Fruit fly (Drosophila melanogaster) whole organism, embryonic: ENCODE results near the gene Galphai.

Experiments
- ATbp ChIP-seq: fragments of 200-800 bp; sonication (Bioruptor generic); optimal IDR thresholded peaks from 2 replicates; lab custom pipeline; 2017; ENCODE audit warnings: missing biosample characterization, mild to moderate bottlenecking, missing genetic modification characterization, missing genetic modification reagents
- Aef1 ChIP-seq: fragments of 200-800 bp; sonication (Bioruptor generic); IDR thresholded peaks from 3 replicates; pipeline ENCODE4 v1.3.6; 2022; ENCODE audit warnings: missing biosample characterization, missing genetic modification characterization
- Asciz ChIP-seq: fragments of 200-800 bp; sonication (Bioruptor generic); optimal IDR thresholded peaks from 2 replicates; lab custom pipeline; 2017; ENCODE audit warnings: missing biosample characterization, mild to moderate bottlenecking, missing genetic modification characterization, missing genetic modification reagents
- Atf3 ChIP-seq: fragments of 200-800 bp; sonication (Bioruptor generic); optimal IDR thresholded peaks from 3 replicates; lab custom pipeline; 2016; ENCODE audit warnings: missing biosample characterization, missing genetic modification characterization
- Blimp-1 ChIP-seq: fragments of 200-800 bp; sonication (Bioruptor generic); optimal IDR thresholded peaks from 3 replicates; lab custom pipeline; 2018; ENCODE audit warnings: missing biosample characterization, missing genetic modification characterization, mild to moderate bottlenecking, moderate library complexity, missing genetic modification reagents
- CG10565 ChIP-seq: fragments of 200-800 bp; sonication (Bioruptor generic); optimal IDR thresholded peaks from 3 replicates; lab custom pipeline; 2016; ENCODE audit warnings: missing biosample characterization, mild to moderate bottlenecking, missing genetic modification characterization
- CG11247 ChIP-seq: fragments of 200-800 bp; sonication (Bioruptor generic); IDR thresholded peaks from 2 replicates; pipeline ENCODE4 v1.3.6; 2022; ENCODE audit warnings: missing biosample characterization, missing genetic modification characterization
- CG11723 ChIP-seq: fragments of 200-800 bp; sonication (Bioruptor generic); optimal IDR thresholded peaks from 2 replicates; lab custom pipeline; 2017; ENCODE audit warnings: missing biosample characterization, mild to moderate bottlenecking, missing genetic modification characterization
- CG12104 ChIP-seq: fragments of 200-800 bp; sonication (Bioruptor generic); optimal IDR thresholded peaks from 3 replicates; lab custom pipeline; 2016; ENCODE audit warnings: missing biosample characterization, missing genetic modification characterization
- CG14710 ChIP-seq: fragments of 200-800 bp; sonication (Bioruptor generic); optimal IDR thresholded peaks from 3 replicates; lab custom pipeline; 2019; ENCODE audit warnings: missing biosample characterization, mild to moderate bottlenecking, missing genetic modification characterization, moderate library complexity
- CG17568 ChIP-seq: fragments of 200-800 bp; sonication (Bioruptor generic); optimal IDR thresholded peaks from 2 replicates; lab custom pipeline; 2018; ENCODE audit warnings: missing biosample characterization, mild to moderate bottlenecking, missing genetic modification characterization, moderate library complexity
- CG2199 ChIP-seq: fragments of 200-800 bp; sonication (Bioruptor generic); IDR thresholded peaks from 3 replicates; pipeline ENCODE4 v1.3.6; 2022; ENCODE audit warnings: missing biosample characterization, missing genetic modification characterization
- CG31224 ChIP-seq: fragments of 200-800 bp; sonication (Bioruptor generic); IDR thresholded peaks from 2 replicates; pipeline ENCODE4 v1.3.6; 2022; ENCODE audit warnings: missing biosample characterization, missing genetic modification characterization
- CG32772 ChIP-seq: fragments of 200-800 bp; sonication (Bioruptor generic); IDR thresholded peaks from 2 replicates; pipeline ENCODE4 v1.3.6; 2022; ENCODE audit warnings: missing biosample characterization, missing genetic modification characterization
- CG4282 ChIP-seq: fragments of 200-800 bp; sonication (Bioruptor generic); optimal IDR thresholded peaks from 2 replicates; lab custom pipeline; 2016; ENCODE audit warnings: missing biosample characterization, missing genetic modification characterization
- CG5953 ChIP-seq: fragments of 200-800 bp; sonication (Bioruptor generic); IDR thresholded peaks from 2 replicates; pipeline ENCODE4 v1.3.6; 2022; ENCODE audit warnings: missing biosample characterization, missing genetic modification characterization
- CG6765 ChIP-seq: fragments of 200-800 bp; sonication (Bioruptor generic); optimal IDR thresholded peaks from 3 replicates; lab custom pipeline; 2017; ENCODE audit warnings: missing biosample characterization, mild to moderate bottlenecking, missing genetic modification characterization
- CG7786 ChIP-seq: fragments of 200-800 bp; sonication (Bioruptor generic); optimal IDR thresholded peaks from 2 replicates; lab custom pipeline; 2016; ENCODE audit warnings: missing biosample characterization, missing genetic modification characterization
- CG7839 ChIP-seq: fragments of 200-800 bp; sonication (Bioruptor generic); optimal IDR thresholded peaks from 3 replicates; lab custom pipeline; 2018; ENCODE audit warnings: missing biosample characterization, mild to moderate bottlenecking, missing genetic modification characterization, moderate library complexity
- CG7987 ChIP-seq: fragments of 200-800 bp; sonication (Bioruptor generic); optimal IDR thresholded peaks from 2 replicates; lab custom pipeline; 2018; ENCODE audit warnings: missing biosample characterization, mild to moderate bottlenecking, missing genetic modification characterization, moderate library complexity
- CG8924 ChIP-seq: fragments of 200-800 bp; optimal IDR thresholded peaks from 3 replicates; lab custom pipeline; 2019; ENCODE audit warnings: missing biosample characterization, mild to moderate bottlenecking, missing genetic modification characterization, moderate library complexity
- CG9876 ChIP-seq: fragments of 200-800 bp; sonication (Bioruptor generic); optimal IDR thresholded peaks from 2 replicates; lab custom pipeline; 2016; ENCODE audit warnings: missing biosample characterization, missing genetic modification characterization
- Dll ChIP-seq: fragments of 200-800 bp; sonication (Bioruptor generic); IDR thresholded peaks from 4 replicates; pipeline ENCODE4 v1.3.6; 2022; ENCODE audit warnings: missing biosample characterization, missing genetic modification characterization; ENCODE audit not compliant: partially characterized antibody
- E2f1 ChIP-seq: fragments of 200-800 bp; sonication (Bioruptor generic); IDR thresholded peaks from 2 replicates; pipeline ENCODE4 v1.3.6; 2022; ENCODE audit warnings: missing biosample characterization, missing genetic modification characterization
- Ets97D ChIP-seq: fragments of 200-800 bp; sonication (Bioruptor generic); optimal IDR thresholded peaks from 3 replicates; lab custom pipeline; 2016; ENCODE audit warnings: missing biosample characterization, missing genetic modification characterization
- Jarid2 ChIP-seq: fragments of 200-800 bp; sonication (Bioruptor generic); optimal IDR thresholded peaks from 3 replicates; lab custom pipeline; 2017; ENCODE audit warnings: mild to moderate bottlenecking, missing biosample characterization, missing genetic modification reagents, missing genetic modification characterization
- Max ChIP-seq: fragments of 200-800 bp; sonication (Bioruptor generic); optimal IDR thresholded peaks from 2 replicates; lab custom pipeline; 2016; ENCODE audit warnings: missing biosample characterization, mild to moderate bottlenecking, missing genetic modification characterization
- Nf-YA ChIP-seq: fragments of 200-800 bp; sonication (Bioruptor generic); IDR thresholded peaks from 2 replicates; pipeline ENCODE4 v1.3.6; 2022; ENCODE audit warnings: missing biosample characterization, missing genetic modification characterization
- Oaz ChIP-seq: fragments of 200-800 bp; sonication (Bioruptor generic); IDR thresholded peaks from 2 replicates; pipeline ENCODE4 v1.3.6; 2022; ENCODE audit warnings: missing biosample characterization, missing genetic modification characterization
- Opbp ChIP-seq: fragments of 200-800 bp; sonication (Bioruptor generic); IDR thresholded peaks from 3 replicates; pipeline ENCODE4 v1.3.6; 2022; ENCODE audit warnings: missing biosample characterization, missing genetic modification characterization; ENCODE audit not compliant: partially characterized antibody
- Ptx1 ChIP-seq: fragments of 200-800 bp; sonication (Bioruptor generic); IDR thresholded peaks from 2 replicates; pipeline ENCODE4 v1.3.6; 2022; ENCODE audit warnings: missing biosample characterization, missing genetic modification characterization
- Side ChIP-seq: fragments of 200-800 bp; sonication (Bioruptor generic); optimal IDR thresholded peaks from 2 replicates; lab custom pipeline; 2016; ENCODE audit warnings: missing biosample characterization, missing genetic modification characterization
- Sin3A ChIP-seq: fragments of >200 bp; optimal IDR thresholded peaks from 2 replicates; lab custom pipeline; 2018
- ase ChIP-seq: fragments of 200-800 bp; sonication (Bioruptor generic); IDR thresholded peaks from 3 replicates; pipeline ENCODE4 v1.3.6; 2022; ENCODE audit warnings: missing biosample characterization, missing genetic modification characterization
- crp ChIP-seq, 2 experiments: fragments of 200-800 bp; sonication (Bioruptor generic); optimal IDR thresholded peaks; 2 replicates in 1 of 2; 3 replicates in 1 of 2; lab custom pipeline; 2017; ENCODE audit warnings: missing biosample characterization in 2 of 2, missing genetic modification characterization in 2 of 2, mild to moderate bottlenecking in 1 of 2, moderate library complexity in 1 of 2
- dati ChIP-seq: fragments of 200-800 bp; sonication (Bioruptor generic); IDR thresholded peaks from 2 replicates; pipeline ENCODE4 v1.3.6; 2022; ENCODE audit warnings: missing biosample characterization, missing genetic modification characterization
- ftz-f1 ChIP-seq: fragments of 200-800 bp; sonication (Bioruptor generic); optimal IDR thresholded peaks from 2 replicates; lab custom pipeline; 2016; ENCODE audit warnings: missing biosample characterization, missing genetic modification characterization
- ham ChIP-seq: fragments of 200-800 bp; sonication (Bioruptor generic); IDR thresholded peaks from 2 replicates; pipeline ENCODE4 v1.3.6; 2022; ENCODE audit warnings: missing biosample characterization, missing genetic modification characterization
- hb ChIP-seq: fragments of 200-800 bp; sonication (Bioruptor generic); IDR thresholded peaks from 3 replicates; pipeline ENCODE4 v1.3.6; 2022; ENCODE audit warnings: missing biosample characterization, missing genetic modification characterization; ENCODE audit not compliant: partially characterized antibody
- insv ChIP-seq, 2 experiments: fragments of 200-800 bp; sonication (Bioruptor generic); optimal IDR thresholded peaks; 3 replicates each; lab custom pipeline; 2016 to 2018; ENCODE audit warnings: missing biosample characterization in 2 of 2, missing genetic modification characterization in 2 of 2
- jumu ChIP-seq: fragments of 200-800 bp; sonication (Bioruptor generic); optimal IDR thresholded peaks from 3 replicates; lab custom pipeline; 2016; ENCODE audit warnings: missing biosample characterization, missing genetic modification characterization
- kay ChIP-seq: fragments of 200-800 bp; sonication (Bioruptor generic); optimal IDR thresholded peaks from 2 replicates; lab custom pipeline; 2016; ENCODE audit warnings: missing biosample characterization, missing genetic modification characterization
- lola ChIP-seq, 3 experiments: fragments of >200 bp in 2 of 3; fragments of 200-800 bp in 1 of 3; sonication (Bioruptor generic) in 1 of 3; optimal IDR thresholded peaks; 2 replicates each; lab custom pipeline; 2017 to 2019; ENCODE audit warnings: missing biosample characterization in 3 of 3, missing genetic modification characterization in 3 of 3, mild to moderate bottlenecking in 1 of 3, moderate library complexity in 1 of 3
- pnt ChIP-seq: fragments of 200-800 bp; sonication (Bioruptor generic); optimal IDR thresholded peaks from 3 replicates; lab custom pipeline; 2016; ENCODE audit warnings: missing biosample characterization, missing genetic modification characterization
- salm ChIP-seq: fragments of 200-800 bp; sonication (Bioruptor generic); optimal IDR thresholded peaks from 2 replicates; lab custom pipeline; 2018; ENCODE audit warnings: missing biosample characterization, mild to moderate bottlenecking, missing genetic modification characterization
- sd ChIP-seq: fragments of 200-800 bp; sonication (Bioruptor generic); optimal IDR thresholded peaks from 3 replicates; lab custom pipeline; 2018; ENCODE audit warnings: missing biosample characterization, mild to moderate bottlenecking, missing genetic modification characterization, moderate library complexity
- sim ChIP-seq: fragments of 200-800 bp; sonication (Bioruptor generic); IDR thresholded peaks from 2 replicates; pipeline ENCODE4 v1.3.6; 2022; ENCODE audit warnings: missing biosample characterization, missing genetic modification characterization
- slbo ChIP-seq: fragments of 200-800 bp; sonication (Bioruptor generic); IDR thresholded peaks from 2 replicates; pipeline ENCODE4 v1.3.6; 2022; ENCODE audit warnings: missing biosample characterization, missing genetic modification characterization
- slp2 ChIP-seq: fragments of 200-800 bp; sonication (Bioruptor generic); optimal IDR thresholded peaks from 2 replicates; lab custom pipeline; 2016; ENCODE audit warnings: missing biosample characterization, missing genetic modification characterization
- ssp ChIP-seq: fragments of 200-800 bp; sonication (Bioruptor generic); IDR thresholded peaks from 2 replicates; pipeline ENCODE4 v1.3.6; 2022; ENCODE audit warnings: missing biosample characterization, missing genetic modification characterization
- twi ChIP-seq: fragments of 200-800 bp; optimal IDR thresholded peaks from 2 replicates; lab custom pipeline; 2019; ENCODE audit warnings: missing biosample characterization, mild to moderate bottlenecking, missing genetic modification characterization, moderate library complexity

The Galphai gene

dm6 chr3L:6977391-6977790 is 2.5 kb downstream of the Galphai start (continued):
- TF ChIP-seq insv (GFP tag; optimal IDR thresholded peaks at IDR 0.05; lab: Kevin White, UChicago) (no peak), CG10565 (GFP tag; lab: Kevin White, UChicago) (no peak), CG11247 (GFP tag; lab: Robert Waterston, UW) (peak; percentile 37; the same call in 1 of the 2 replicates), CG17568 (GFP tag; lab: Kevin White, UChicago) (no peak), Sin3A (lab: Kevin White, UChicago) (no peak), Oaz (GFP tag; lab: Robert Waterston, UW) (no peak), Dll (no peak), ase (GFP tag; lab: Robert Waterston, UW) (no peak), CG4282 (no peak), CG2199 (GFP tag; lab: Robert Waterston, UW) (no peak), dati (GFP tag; lab: Robert Waterston, UW) (no peak), sd (no peak), CG7786 (GFP tag; lab: Kevin White, UChicago) (no peak), ATbp (GFP tag; lab: Kevin White, UChicago) (peak; percentile 59), ftz-f1 (GFP tag; lab: Kevin White, UChicago) (no peak), Jarid2 (GFP tag; lab: Kevin White, UChicago) (peak; percentile 8), CG7839 (peak; percentile 64), Aef1 (GFP tag; lab: Robert Waterston, UW) (peak; percentile 32; the same call in 1 of the 3 replicates), slbo (GFP tag; lab: Robert Waterston, UW) (peak; percentile 67), CG9876 (no peak), Atf3 (GFP tag; lab: Kevin White, UChicago) (no peak), CG31224 (GFP tag; lab: Robert Waterston, UW) (no peak), jumu (GFP tag; lab: Kevin White, UChicago) (no peak), ssp (peak; percentile 43; the same call in 1 of the 2 replicates), CG14710 (peak; percentile 61), sim (GFP tag; lab: Robert Waterston, UW) (0 out of 2 replicates have a peak, but pooled peaks have one; percentile 46), CG12104 (peak; percentile 46), hb (GFP tag; lab: Robert Waterston, UW) (no peak), Opbp (no peak), Max (GFP tag; lab: Kevin White, UChicago) (no peak), pnt (GFP tag; lab: Kevin White, UChicago) (no peak), Ets97D (GFP tag; lab: Kevin White, UChicago) (no peak), slp2 (no peak), lola (GFP tag; optimal IDR thresholded peaks at IDR 0.05; lab: Kevin White, UChicago) (peak in 1 of 3 experiments; percentile 51), kay (GFP tag; lab: Kevin White, UChicago) (no peak), Ptx1 (GFP tag; lab: Robert Waterston, UW) (peak; percentile 72), CG8924 (peak; percentile 26), salm (tag; lab: Kevin White, UChicago) (no peak), CG11723 (GFP tag; lab: Kevin White, UChicago) (no peak), crp (GFP tag; optimal IDR thresholded peaks at IDR 0.05; lab: Kevin White, UChicago) (no peak), CG6765 (GFP tag; lab: Kevin White, UChicago) (no peak), CG7987 (GFP tag; lab: Kevin White, UChicago) (no peak), CG5953 (GFP tag; lab: Robert Waterston, UW) (peak; percentile 45), CG32772 (GFP tag; lab: Robert Waterston, UW) (0 out of 2 replicates have a peak, but pooled peaks have one; percentile 24), Nf-YA (GFP tag; lab: Robert Waterston, UW) (0 out of 2 replicates have a peak, but pooled peaks have one; percentile 42), twi (tag; lab: Kevin White, UChicago) (no peak), ham (GFP tag; lab: Robert Waterston, UW) (no peak), E2f1 (peak; percentile 65), Side (GFP tag; lab: Kevin White, UChicago) (no peak), Blimp-1 (GFP tag; lab: Kevin White, UChicago) (peak; percentile 72), Asciz (GFP tag; lab: Kevin White, UChicago) (peak; percentile 61)
